Worm (Caenorhabditis elegans) whole organism, L2 larva: Measurements from ENCODE around the gene C55A1.7.
"Not testable (repeated sequence)": the region's sequence is repeated elsewhere in the genome, so short reads cannot be mapped to it uniquely, and the experiment has no call there.

ENCODE experiments used
- C34F6.9 ChIP-seq: fragments of 150-350 bp; optimal IDR thresholded peaks from 2 replicates; lab custom pipeline; 2014; ENCODE audit warnings: missing biosample characterization, missing genetic modification characterization
- Y55F3AM.14 ChIP-seq: fragments of 200-800 bp; sonication (Bioruptor generic); optimal IDR thresholded peaks from 2 replicates; lab custom pipeline; 2018; ENCODE audit warnings: mild to moderate bottlenecking, missing genetic modification characterization, missing compliant biosample characterization
- alr-1 ChIP-seq: fragments of 150-350 bp; optimal IDR thresholded peaks from 2 replicates; lab custom pipeline; 2014; ENCODE audit warnings: missing biosample characterization, missing genetic modification characterization
- aly-2 ChIP-seq: fragments of 150-350 bp; optimal IDR thresholded peaks from 2 replicates; lab custom pipeline; 2014; ENCODE audit warnings: missing biosample characterization, missing genetic modification characterization
- ama-1 ChIP-seq: fragments of 150-350 bp; optimal IDR thresholded peaks from 2 replicates; lab custom pipeline; 2018; ENCODE audit warnings: inconsistent platforms
- ceh-16 ChIP-seq: fragments of 150-350 bp; optimal IDR thresholded peaks from 2 replicates; lab custom pipeline; 2014; ENCODE audit warnings: missing biosample characterization, missing genetic modification characterization
- crh-2 ChIP-seq: sonication (generic microtip); optimal IDR thresholded peaks from 2 replicates; lab custom pipeline; 2017; ENCODE audit warnings: missing biosample characterization, missing genetic modification characterization
- dmd-4 ChIP-seq: sonication (generic microtip); optimal IDR thresholded peaks from 2 replicates; lab custom pipeline; 2017; ENCODE audit warnings: missing biosample characterization, missing genetic modification characterization
- elt-1 ChIP-seq: fragments of 150-350 bp; optimal IDR thresholded peaks from 2 replicates; lab custom pipeline; 2014; ENCODE audit warnings: missing biosample characterization, missing genetic modification characterization
- elt-3 ChIP-seq: sonication (generic microtip); optimal IDR thresholded peaks from 2 replicates; lab custom pipeline; 2017; ENCODE audit warnings: missing biosample characterization, missing genetic modification characterization
- fos-1 ChIP-seq: fragments of 150-350 bp; optimal IDR thresholded peaks from 2 replicates; lab custom pipeline; 2014; ENCODE audit warnings: missing biosample characterization, missing genetic modification characterization
- gmeb-1 ChIP-seq: fragments of 150-350 bp; optimal IDR thresholded peaks from 2 replicates; lab custom pipeline; 2014; ENCODE audit warnings: missing biosample characterization, missing genetic modification characterization
- lin-13 ChIP-seq: fragments of 150-350 bp; optimal IDR thresholded peaks from 2 replicates; lab custom pipeline; 2014; ENCODE audit warnings: missing biosample characterization, missing genetic modification reagents, missing genetic modification characterization
- lin-39 ChIP-seq: fragments of 150-350 bp; optimal IDR thresholded peaks from 2 replicates; lab custom pipeline; 2014; ENCODE audit warnings: missing biosample characterization, missing genetic modification reagents, missing genetic modification characterization
- lsy-2 ChIP-seq, 2 experiments: fragments of 150-350 bp in 1 of 2; sonication (generic microtip) in 1 of 2; optimal IDR thresholded peaks; 2 replicates each; lab custom pipeline; 2014 to 2017; ENCODE audit warnings: missing biosample characterization in 2 of 2, missing genetic modification characterization in 2 of 2
- mab-5 ChIP-seq: fragments of 150-350 bp; optimal IDR thresholded peaks from 2 replicates; lab custom pipeline; 2014; ENCODE audit warnings: missing biosample characterization, missing genetic modification characterization
- mbf-1 ChIP-seq: sonication (generic microtip); optimal IDR thresholded peaks from 2 replicates; lab custom pipeline; 2017; ENCODE audit warnings: missing biosample characterization, missing genetic modification characterization
- mdl-1 ChIP-seq, 2 experiments: fragments of 150-350 bp in 1 of 2; sonication (generic microtip) in 1 of 2; optimal IDR thresholded peaks; 2 replicates each; lab custom pipeline; 2017; ENCODE audit warnings: missing biosample characterization in 2 of 2, missing genetic modification characterization in 2 of 2
- nhr-12 ChIP-seq: fragments of 150-350 bp; optimal IDR thresholded peaks from 2 replicates; lab custom pipeline; 2014; ENCODE audit warnings: missing biosample characterization, missing genetic modification characterization
- nhr-129 ChIP-seq: fragments of 150-350 bp; optimal IDR thresholded peaks from 2 replicates; lab custom pipeline; 2014; ENCODE audit warnings: missing biosample characterization, missing genetic modification characterization
- nhr-237 ChIP-seq: fragments of 150-350 bp; optimal IDR thresholded peaks from 2 replicates; lab custom pipeline; 2014; ENCODE audit warnings: missing biosample characterization, missing genetic modification characterization
- nhr-25 ChIP-seq: fragments of 150-350 bp; sonication (generic microtip); optimal IDR thresholded peaks from 3 replicates; lab custom pipeline; 2014; ENCODE audit warnings: missing biosample characterization, missing genetic modification characterization
- nhr-6 ChIP-seq: fragments of 150-350 bp; optimal IDR thresholded peaks from 2 replicates; lab custom pipeline; 2014; ENCODE audit warnings: missing biosample characterization, missing genetic modification characterization
- nhr-77 ChIP-seq: fragments of 150-350 bp; optimal IDR thresholded peaks from 2 replicates; lab custom pipeline; 2014; ENCODE audit warnings: missing biosample characterization, missing genetic modification characterization
- peb-1 ChIP-seq: fragments of 150-350 bp; optimal IDR thresholded peaks from 2 replicates; lab custom pipeline; 2014; ENCODE audit warnings: missing biosample characterization, missing genetic modification characterization
- sem-4 ChIP-seq: fragments of 150-350 bp; optimal IDR thresholded peaks from 2 replicates; lab custom pipeline; 2014; ENCODE audit warnings: missing biosample characterization, missing genetic modification reagents, missing genetic modification characterization
- sma-3 ChIP-seq: sonication (generic microtip); optimal IDR thresholded peaks from 2 replicates; lab custom pipeline; 2016; ENCODE audit warnings: missing genetic modification reagents, missing genetic modification characterization, missing compliant biosample characterization
- sma-9 ChIP-seq, 2 experiments: fragments of 150-350 bp in 1 of 2; sonication (generic microtip) in 1 of 2; optimal IDR thresholded peaks; 2 replicates each; lab custom pipeline; 2014 to 2016; ENCODE audit warnings: missing genetic modification characterization in 2 of 2, mild to moderate bottlenecking in 1 of 2, missing biosample characterization in 1 of 2, missing compliant biosample characterization in 1 of 2, missing genetic modification reagents in 1 of 2, moderate library complexity in 1 of 2
- snpc-4 ChIP-seq: fragments of 150-350 bp; optimal IDR thresholded peaks from 2 replicates; lab custom pipeline; 2014; ENCODE audit warnings: missing biosample characterization, missing genetic modification characterization
- unc-55 ChIP-seq: fragments of 150-350 bp; sonication (generic microtip); optimal IDR thresholded peaks from 3 replicates; lab custom pipeline; 2014; ENCODE audit warnings: missing biosample characterization, missing genetic modification reagents, missing genetic modification characterization
- unc-62 ChIP-seq: fragments of 150-350 bp; optimal IDR thresholded peaks from 2 replicates; lab custom pipeline; 2014; ENCODE audit warnings: missing biosample characterization, missing genetic modification reagents, missing genetic modification characterization
- zag-1 ChIP-seq: fragments of 150-350 bp; optimal IDR thresholded peaks from 2 replicates; lab custom pipeline; 2014; ENCODE audit warnings: missing biosample characterization, missing genetic modification characterization
- ztf-11 ChIP-seq: sonication (generic microtip); optimal IDR thresholded peaks from 2 replicates; lab custom pipeline; 2017; ENCODE audit warnings: missing biosample characterization, missing genetic modification characterization
- ztf-4 ChIP-seq: fragments of 150-350 bp; optimal IDR thresholded peaks from 2 replicates; lab custom pipeline; 2014; ENCODE audit warnings: missing biosample characterization, missing genetic modification characterization

The C55A1.7 gene

ce11 chrV:15677222-15677621 is 29.8 kb upstream of the C55A1.7 start, which contains the start of gene nhr-52:
Gene nhr-52, plus strand, starts transcription at chrV:15677522.
- TF ChIP-seq nhr-129 (tag; lab: Kevin White, UChicago) (no peak), mbf-1 (tag; lab: Kevin White, UChicago) (no peak), ztf-11 (tag; lab: Kevin White, UChicago) (no peak), alr-1 (tag; lab: Kevin White, UChicago) (no peak), lin-13 (GFP tag; lab: Kevin White, UChicago) (no peak), C34F6.9 (tag; lab: Kevin White, UChicago) (no peak), unc-62 (GFP tag; lab: Kevin White, UChicago) (no peak), snpc-4 (tag; lab: Kevin White, UChicago) (no peak), sem-4 (tag; lab: Kevin White, UChicago) (no peak), elt-1 (tag; lab: Kevin White, UChicago) (no peak), ceh-16 (no peak), mab-5 (no peak)

- TF ChIP-seq peb-1 (tag; lab: Kevin White, UChicago) (no peak), aly-2 (no peak), sem-4 (tag; lab: Kevin White, UChicago) (no peak), sma-3 (GFP tag; lab: Kevin White, UChicago) (no peak), Y55F3AM.14 (GFP tag; lab: Kevin White, UChicago) (no peak)
Observed at ce11 chrV:15674899-15675298, 27.5 kb upstream of the C55A1.7 start.

- TF ChIP-seq elt-3 (tag; lab: Kevin White, UChicago) (no peak), C34F6.9 (tag; lab: Kevin White, UChicago) (no peak), nhr-6 (tag; lab: Kevin White, UChicago) (no peak), dmd-4 (no peak), mbf-1 (tag; lab: Kevin White, UChicago) (no peak), nhr-237 (tag; lab: Kevin White, UChicago) (no peak), fos-1 (tag; lab: Kevin White, UChicago) (no peak), gmeb-1 (tag; lab: Kevin White, UChicago) (no peak), alr-1 (tag; lab: Kevin White, UChicago) (no peak), lsy-2 (tag; optimal IDR thresholded peaks at IDR 0.05; lab: Kevin White, UChicago) (no peak), nhr-25 (tag; lab: Kevin White, UChicago) (no peak), mdl-1 (tag; optimal IDR thresholded peaks at IDR 0.05; lab: Kevin White, UChicago) (no peak), unc-55 (GFP tag; lab: Kevin White, UChicago) (no peak), ztf-4 (no peak), nhr-12 (no peak), ama-1 (no peak), ceh-16 (no peak), unc-62 (GFP tag; lab: Kevin White, UChicago) (no peak)
Observed at ce11 chrV:15673707-15674106, 26.3 kb upstream of the C55A1.7 start, which contains the start of gene nhr-51. Gene nhr-51, plus strand, starts transcription at chrV:15674007.

- not testable (repeated sequence) for TF ChIP-seq zag-1; sma-9 (GFP tag; optimal IDR thresholded peaks at IDR 0.05; lab: Kevin White, UChicago); sma-9 (tag; optimal IDR thresholded peaks at IDR 0.05; lab: Kevin White, UChicago); ztf-4
Observed at ce11 chrV:15670139-15670538, 22.7 kb upstream of the C55A1.7 start, which contains the start of gene K06B4.15. Gene K06B4.15, plus strand, starts transcription at chrV:15670439.

- no peak for TF ChIP-seq lin-39 (tag; lab: Kevin White, UChicago)
- TF ChIP-seq ztf-11 (tag; lab: Kevin White, UChicago): no peak
- TF ChIP-seq nhr-25 (tag; lab: Kevin White, UChicago): no peak
- no peak for TF ChIP-seq lin-13 (GFP tag; lab: Kevin White, UChicago)
- no peak for TF ChIP-seq Y55F3AM.14 (GFP tag; lab: Kevin White, UChicago)
- TF ChIP-seq crh-2 (tag; lab: Kevin White, UChicago): no peak
- TF ChIP-seq nhr-129 (tag; lab: Kevin White, UChicago): no peak
- no peak for TF ChIP-seq nhr-77 (tag; lab: Kevin White, UChicago)
- TF ChIP-seq, all 48 proteins: peak for 0
Observed at ce11 chrV:15668870-15669269, 21.4 kb upstream of the C55A1.7 start, which contains the start of gene K06B4.4. Gene K06B4.4, plus strand, starts transcription at chrV:15669170.
